Fruit fly (Drosophila melanogaster) Kc167 (cell line): ENCODE data around the gene CG44040.

Experiments used
- h ChIP-seq: fragments of >200 bp; optimal IDR thresholded peaks from 3 replicates; lab custom pipeline; 2018; ENCODE audit warnings: missing external identifiers
- psq ChIP-seq: fragments of >200 bp; optimal IDR thresholded peaks from 2 replicates; lab custom pipeline; 2017; ENCODE audit warnings: missing external identifiers

DNA sequence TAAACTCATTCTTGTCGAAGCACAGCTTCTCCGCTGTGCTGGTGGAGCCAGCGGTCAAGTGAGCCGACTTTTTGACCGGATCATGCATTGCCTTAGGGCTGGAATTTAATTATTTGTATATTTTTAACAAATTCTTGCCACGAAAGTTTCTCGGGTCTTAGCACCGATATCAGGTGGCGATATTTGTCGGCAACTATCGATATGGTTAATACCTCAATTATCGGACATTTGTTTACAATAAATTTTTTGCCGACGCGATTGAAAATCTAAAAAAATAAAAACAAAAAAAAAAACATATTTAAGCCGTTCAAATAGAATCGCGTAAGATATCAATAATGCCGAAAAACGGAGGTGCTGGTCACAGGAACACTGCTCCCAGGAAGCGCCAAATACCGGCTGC is 41.3 kb downstream of the CG44040 start, which contains the start of the genes Cog2 and Trax:
- TF ChIP-seq psq (lab: Kevin White, UChicago) (no peak), h (lab: Kevin White, UChicago) (no peak)
